Worm (Caenorhabditis elegans): ENCODE measurements around the gene F53F1.4.

Gene F53F1.4

ce11 chrV:13408440-13408839 lies 2.4 kb upstream of the F53F1.4 start:
- no peak for TF ChIP-seq lsy-2 (tag; optimal IDR thresholded peaks at IDR 0.05)
- no peak for TF ChIP-seq nhr-19 (GFP tag; conservative IDR thresholded peaks at IDR 0.05)
- no peak for TF ChIP-seq aly-2 (tag; optimal IDR thresholded peaks at IDR 0.05)
- no peak for TF ChIP-seq mdl-1 (tag; optimal IDR thresholded peaks at IDR 0.05)
- TF ChIP-seq ceh-90 (tag; optimal IDR thresholded peaks at IDR 0.05): no peak
- no peak for TF ChIP-seq C16A3.4 (tag; optimal IDR thresholded peaks at IDR 0.05)
- TF ChIP-seq pag-3 (tag; optimal IDR thresholded peaks at IDR 0.05; ENCODE audit: borderline replicate concordance, insufficient read depth): no peak
- TF ChIP-seq ceh-8 (GFP tag; optimal IDR thresholded peaks at IDR 0.05): no peak
- TF ChIP-seq nhr-11 (tag; optimal IDR thresholded peaks at IDR 0.05): no peak
- TF ChIP-seq fkh-10 (GFP tag; optimal IDR thresholded peaks at IDR 0.05): no peak
- TF ChIP-seq pqm-1 (tag; optimal IDR thresholded peaks at IDR 0.05): no peak
- no peak for TF ChIP-seq unc-130 (tag; optimal IDR thresholded peaks at IDR 0.05)
- TF ChIP-seq unc-98 (GFP tag; IDR thresholded peaks at IDR 0.05): no peak
- no peak for TF ChIP-seq irx-1 (tag; optimal IDR thresholded peaks at IDR 0.05)
- TF ChIP-seq nhr-47 (tag; optimal IDR thresholded peaks at IDR 0.05): no peak
- no peak for TF ChIP-seq unc-30 (tag; optimal IDR thresholded peaks at IDR 0.05)
- TF ChIP-seq mef-2 (tag; optimal IDR thresholded peaks at IDR 0.05): no peak

- TF ChIP-seq egl-13 (tag; optimal IDR thresholded peaks at IDR 0.05) (peak; percentile 36), nhr-20 (tag; optimal IDR thresholded peaks at IDR 0.05) (peak; percentile 61), unc-98 (GFP tag; IDR thresholded peaks at IDR 0.05) (no peak), blmp-1 (tag; optimal IDR thresholded peaks at IDR 0.05) (peak; percentile 43), efl-3 (GFP tag; optimal IDR thresholded peaks at IDR 0.05) (no peak), zip-4 (GFP tag; optimal IDR thresholded peaks at IDR 0.05) (no peak), xbp-1 (tag; optimal IDR thresholded peaks at IDR 0.05) (peak; percentile 10), tbx-2 (tag; optimal IDR thresholded peaks at IDR 0.05) (peak; percentile 43), swsn-7 (tag; optimal IDR thresholded peaks at IDR 0.05) (peak; percentile 44), lin-14 (GFP tag; optimal IDR thresholded peaks at IDR 0.05) (peak; percentile 30), lir-3 (tag; optimal IDR thresholded peaks at IDR 0.05; ENCODE audit: poor library complexity) (peak; percentile 82), ceh-90 (tag; optimal IDR thresholded peaks at IDR 0.05) (peak; percentile 81), nhr-85 (tag) (peak; percentile 89), mep-1 (tag; optimal IDR thresholded peaks at IDR 0.05) (peak; percentile 3), ztf-11 (tag; optimal IDR thresholded peaks at IDR 0.05) (peak in 1 of 2 experiments; percentile 74), vab-15 (tag; optimal IDR thresholded peaks at IDR 0.05) (no peak), nhr-19 (GFP tag; conservative IDR thresholded peaks at IDR 0.05) (peak; percentile 54), nhr-90 (tag; optimal IDR thresholded peaks at IDR 0.05; ENCODE audit: poor library complexity) (peak; percentile 71), lsy-2 (tag; optimal IDR thresholded peaks at IDR 0.05) (peak; percentile 39 to 53), grh-1 (GFP tag; IDR thresholded peaks at IDR 0.05) (peak; percentile 53; the same call in 1 of the 2 replicates), C16A3.4 (tag; optimal IDR thresholded peaks at IDR 0.05) (peak; percentile 6), nhr-77 (tag; optimal IDR thresholded peaks at IDR 0.05) (no peak), snu-23 (GFP tag; optimal IDR thresholded peaks at IDR 0.05) (peak; percentile 44), F16B12.6 (tag; optimal IDR thresholded peaks at IDR 0.05) (no peak), pax-3 (tag; optimal IDR thresholded peaks at IDR 0.05) (peak; percentile 80), dsc-1 (tag; optimal IDR thresholded peaks at IDR 0.05) (peak; percentile 26), lin-39 (tag; optimal IDR thresholded peaks at IDR 0.05) (peak; percentile 54), elt-2 (tag; optimal IDR thresholded peaks at IDR 0.05) (no peak), irx-1 (tag; optimal IDR thresholded peaks at IDR 0.05) (peak; percentile 71), efl-1 (optimal IDR thresholded peaks at IDR 0.05) (peak; percentile 89), efl-1 (GFP tag; optimal IDR thresholded peaks at IDR 0.05 in 1 of 2) (peak; percentile 89 to 99), nhr-71 (tag; optimal IDR thresholded peaks at IDR 0.05) (peak; percentile 73), Y116A8C.19 (tag; optimal IDR thresholded peaks at IDR 0.05; ENCODE audit: borderline replicate concordance) (no peak), nhr-47 (tag; optimal IDR thresholded peaks at IDR 0.05) (peak; percentile 71), hpl-2 (GFP tag; optimal IDR thresholded peaks at IDR 0.05) (no peak), aha-1 (tag; optimal IDR thresholded peaks at IDR 0.05) (no peak), sox-4 (tag; optimal IDR thresholded peaks at IDR 0.05) (peak; percentile 23), lin-35 (GFP tag; optimal IDR thresholded peaks at IDR 0.05) (peak; percentile 82 to 91), mdl-1 (tag; optimal IDR thresholded peaks at IDR 0.05) (no peak), rnt-1 (tag; optimal IDR thresholded peaks at IDR 0.05) (peak; percentile 82), dpl-1 (GFP tag; optimal IDR thresholded peaks at IDR 0.05) (peak; percentile 80 to 96 (median 88)), nhr-84 (tag; optimal IDR thresholded peaks at IDR 0.05) (no peak)
Measured at ce11 chrV:13409089-13409488, 1.8 kb upstream of the F53F1.4 start.

Measured in whole organism, L1 larva.